Fruit fly (Drosophila melanogaster): ENCODE measurements around the gene CG10853.

Gene CG10853

dm6 chr3L:3952468-3952867 lies 4.8 kb downstream of the CG10853 start, which contains the start of gene CG14984 (continued):
- TF ChIP-seq lilli (GFP tag; optimal IDR thresholded peaks at IDR 0.05) (peak; percentile 57), YL-1 (GFP tag; optimal IDR thresholded peaks at IDR 0.05) (no peak), sr (GFP tag; IDR thresholded peaks at IDR 0.05) (no peak), tio (GFP tag; optimal IDR thresholded peaks at IDR 0.05) (peak; percentile 3), al (GFP tag; IDR thresholded peaks at IDR 0.05) (peak; percentile 82), tap (tag; optimal IDR thresholded peaks at IDR 0.05) (no peak), CG17186 (GFP tag; optimal IDR thresholded peaks at IDR 0.05) (no peak), tup (GFP tag; optimal IDR thresholded peaks at IDR 0.05) (no peak), unpg (GFP tag; optimal IDR thresholded peaks at IDR 0.05) (no peak), CG4820 (GFP tag; optimal IDR thresholded peaks at IDR 0.05) (peak; percentile 19), CG43689 (GFP tag; IDR thresholded peaks at IDR 0.05) (no peak), sug (tag; optimal IDR thresholded peaks at IDR 0.05) (no peak), slou (GFP tag; optimal IDR thresholded peaks at IDR 0.05) (no peak), sens-2 (GFP tag; IDR thresholded peaks at IDR 0.05) (no peak), CG10543 (GFP tag; optimal IDR thresholded peaks at IDR 0.05) (no peak), dysf (GFP tag; IDR thresholded peaks at IDR 0.05) (peak; percentile 74; the same call in 2 of the 3 replicates), crc (GFP tag; optimal IDR thresholded peaks at IDR 0.05) (no peak), Med (GFP tag) (peak; percentile 86), CG5953 (GFP tag; IDR thresholded peaks at IDR 0.05) (no peak), lola (GFP tag; optimal IDR thresholded peaks at IDR 0.05) (no peak), Optix (GFP tag; IDR thresholded peaks at IDR 0.05) (no peak), CG2129 (GFP tag; IDR thresholded peaks at IDR 0.05; ENCODE audit: partially characterized antibody) (no peak), kah (GFP tag; optimal IDR thresholded peaks at IDR 0.05) (no peak), CG9215 (GFP tag; IDR thresholded peaks at IDR 0.05) (peak; percentile 58), ac (GFP tag; optimal IDR thresholded peaks at IDR 0.05) (no peak), dan (GFP tag; IDR thresholded peaks at IDR 0.05) (no peak), jumu (GFP tag; optimal IDR thresholded peaks at IDR 0.05) (no peak), toy (GFP tag; IDR thresholded peaks at IDR 0.05) (0 out of 2 replicates have a peak, but pooled peaks have one; percentile 55), CG16815 (GFP tag; optimal IDR thresholded peaks at IDR 0.05) (no peak), Tbp (GFP tag; optimal IDR thresholded peaks at IDR 0.05) (no peak), pnt (GFP tag; optimal IDR thresholded peaks at IDR 0.05) (peak; percentile 29), jigr1 (GFP tag; IDR thresholded peaks at IDR 0.05) (0 out of 3 replicates have a peak, but pooled peaks have one; percentile 18), CG14965 (GFP tag; optimal IDR thresholded peaks at IDR 0.05; ENCODE audit: borderline replicate concordance) (no peak), dmrt11E (tag; optimal IDR thresholded peaks at IDR 0.05) (no peak), CG12236 (GFP tag; optimal IDR thresholded peaks at IDR 0.05) (no peak), CG3838 (GFP tag; optimal IDR thresholded peaks at IDR 0.05) (no peak), Ptx1 (GFP tag; IDR thresholded peaks at IDR 0.05) (peak; percentile 42; the same call in 1 of the 2 replicates), Mad (GFP tag; optimal IDR thresholded peaks at IDR 0.05) (no peak), ap (GFP tag; IDR thresholded peaks at IDR 0.05) (no peak), ci (GFP tag; IDR thresholded peaks at IDR 0.05) (0 out of 3 replicates have a peak, but pooled peaks have one; percentile 35), zfh1 (GFP tag; IDR thresholded peaks at IDR 0.05) (no peak), CG6689 (GFP tag; IDR thresholded peaks at IDR 0.05) (peak; percentile 51), CG12299 (tag; optimal IDR thresholded peaks at IDR 0.05) (no peak), pros (GFP tag; optimal IDR thresholded peaks at IDR 0.05) (no peak), bab2 (GFP tag; optimal IDR thresholded peaks at IDR 0.05) (peak; percentile 7), gsb-n (tag; optimal IDR thresholded peaks at IDR 0.05) (no peak), Doc2 (GFP tag; IDR thresholded peaks at IDR 0.05) (no peak), oc (tag; optimal IDR thresholded peaks at IDR 0.05) (no peak), pfk (GFP tag; optimal IDR thresholded peaks at IDR 0.05) (no peak), gsb (GFP tag; IDR thresholded peaks at IDR 0.05) (peak; percentile 43; the same call in 1 of the 2 replicates), CG18619 (GFP tag; optimal IDR thresholded peaks at IDR 0.05) (no peak), CG6791 (GFP tag; IDR thresholded peaks at IDR 0.05; ENCODE audit: partially characterized antibody) (no peak)
